Fruit fly (Drosophila melanogaster) S2 (cell line): ENCODE results near the gene BOD1.

ENCODE experiments used
- CG8478 ChIP-seq: fragments of >200 bp; optimal IDR thresholded peaks from 2 replicates; lab custom pipeline; 2018
- CTCF ChIP-seq, 2 experiments: fragments of >200 bp; optimal IDR thresholded peaks; 2 replicates each; lab custom pipeline; 2018

DNA sequence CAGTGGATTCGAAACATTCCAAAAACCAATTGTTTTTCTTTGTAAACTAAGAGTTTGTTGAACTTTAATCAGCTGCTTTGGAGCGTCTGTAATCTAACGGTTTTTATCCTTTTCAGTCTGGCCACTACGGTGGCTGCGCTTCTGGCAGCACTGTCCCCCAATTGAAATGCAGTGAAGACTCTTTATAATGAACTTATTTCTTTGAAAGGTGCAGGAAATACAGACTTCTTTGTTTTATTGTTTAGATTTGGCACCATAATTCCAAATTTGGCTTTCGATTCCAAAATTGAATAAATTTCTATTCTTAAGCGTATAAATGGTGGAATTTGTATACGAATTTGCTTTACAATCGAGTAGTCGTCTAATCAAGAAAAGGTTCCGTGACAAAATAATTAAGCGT is 9.9 kb upstream of the BOD1 start, which contains the start of gene nenya:
- TF ChIP-seq CTCF (optimal IDR thresholded peaks at IDR 0.05; lab: Kevin White, UChicago): no peak
- no peak for TF ChIP-seq CG8478 (lab: Kevin White, UChicago)
